Worm (Caenorhabditis elegans) whole organism, young adult: ENCODE measurements around the gene pfd-1.
"Not testable (repeated sequence)": the region's sequence is repeated elsewhere in the genome, so short reads cannot be mapped to it uniquely, and the experiment has no call there.

Experiments used
- cebp-2 ChIP-seq: fragments of 200-800 bp; sonication (Bioruptor generic); IDR thresholded peaks from 2 replicates; pipeline ENCODE4 v1.3.6; 2022; ENCODE audit warnings: missing genetic modification characterization, missing compliant biosample characterization
- mxl-1 ChIP-seq: sonication (generic microtip); optimal IDR thresholded peaks from 2 replicates; lab custom pipeline; 2016; ENCODE audit warnings: missing genetic modification characterization, missing compliant biosample characterization
- rec-8 ChIP-seq, 2 experiments: sonication (generic microtip); optimal IDR thresholded peaks; 2 replicates each; lab custom pipeline; 2016; ENCODE audit warnings: mild to moderate bottlenecking in 2 of 2, missing genetic modification characterization in 2 of 2, missing genetic modification reagents in 2 of 2, missing genotype in 2 of 2, missing biosample characterization in 1 of 2, missing compliant biosample characterization in 1 of 2, moderate library complexity in 1 of 2
- ztf-18 ChIP-seq: sonication (generic microtip); optimal IDR thresholded peaks from 2 replicates; lab custom pipeline; 2016; ENCODE audit warnings: missing genotype, mild to moderate bottlenecking, missing genetic modification characterization, missing compliant biosample characterization

DNA sequence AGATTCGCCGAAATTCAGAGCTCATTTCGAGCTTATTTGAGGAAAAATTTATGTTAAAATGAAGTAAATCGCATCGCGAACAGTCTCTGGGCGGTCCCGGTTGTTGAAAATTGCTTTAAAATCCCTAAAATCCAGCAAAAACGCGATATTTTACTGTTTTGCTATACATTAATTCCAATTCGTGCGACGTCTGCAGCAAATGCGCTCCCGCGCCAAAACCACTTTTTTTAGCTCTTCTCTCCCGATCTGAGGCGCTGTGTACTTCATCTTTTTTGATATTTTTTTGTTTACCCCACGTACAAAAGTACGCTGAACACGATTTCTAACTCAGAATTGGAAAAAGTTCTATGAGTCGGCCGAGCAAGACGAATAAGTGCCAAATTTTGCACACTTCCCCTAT, 49.1 kb downstream of the pfd-1 start, which contains the start of gene R07H5.16:
- TF ChIP-seq ztf-18 (tag; lab: Kevin White, UChicago); mxl-1; rec-8 (tag; optimal IDR thresholded peaks at IDR 0.05; lab: Kevin White, UChicago); cebp-2 (GFP tag; lab: Robert Waterston, UW): not testable (repeated sequence)
